Worm (Caenorhabditis elegans): ENCODE results near the gene F09E5.12.

DNA sequence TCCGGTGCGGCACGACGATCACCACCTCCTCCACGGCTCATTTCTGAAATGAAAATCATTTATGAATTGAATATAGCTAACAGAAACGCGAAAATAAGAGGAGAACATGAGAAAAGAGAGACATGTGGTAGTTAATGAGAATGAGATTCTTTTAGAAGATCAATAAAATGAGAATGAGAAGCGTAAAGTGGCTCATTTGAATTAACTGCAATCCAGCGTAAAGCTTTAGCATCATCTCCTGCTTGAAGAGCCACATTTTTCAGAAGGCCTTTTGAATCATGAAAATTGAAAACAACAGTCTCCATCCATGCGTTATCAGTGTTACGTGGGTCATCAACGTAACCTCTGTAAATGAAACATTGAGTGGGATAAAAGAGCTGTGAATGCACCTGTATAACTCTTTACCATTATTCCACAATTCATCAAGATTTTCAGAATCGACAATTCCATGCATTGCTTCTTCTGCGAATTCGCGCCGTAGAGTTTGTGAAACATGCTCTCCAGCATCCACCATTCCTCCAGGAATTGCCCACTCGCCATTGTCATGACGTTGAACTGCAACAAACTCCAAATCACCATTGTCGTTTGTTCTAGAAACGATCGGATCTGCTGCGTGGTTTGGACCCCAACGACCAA, 18.4 kb upstream of the F09E5.12 start, which contains the start of gene rsp-4:
- no peak for TF ChIP-seq mep-1 (tag; optimal IDR thresholded peaks at IDR 0.05)
- no peak for TF ChIP-seq sptf-1 (tag; optimal IDR thresholded peaks at IDR 0.05)
- no peak for TF ChIP-seq pha-4 (tag; optimal IDR thresholded peaks at IDR 0.05)
- no peak for TF ChIP-seq bed-3 (GFP tag; optimal IDR thresholded peaks at IDR 0.05)
- TF ChIP-seq lin-13 (tag; optimal IDR thresholded peaks at IDR 0.05): no peak
